Worm (Caenorhabditis elegans): ENCODE measurements around the gene C34D4.3.

Gene C34D4.3

ce11 chrIV:7173489-7173888 is 20.0 kb downstream of the C34D4.3 start, which contains the start of gene str-1:
TSS of gene str-1 (plus strand) at chrIV:7173789.
- TF ChIP-seq nhr-12 (tag; optimal IDR thresholded peaks at IDR 0.05): no peak

ce11 chrIV:7175346-7175745 is 21.9 kb downstream of the C34D4.3 start, which contains the start of gene C42D4.19:
TSS of gene C42D4.19 (plus strand) at chrIV:7175646.
- no peak for TF ChIP-seq pha-4 (tag; optimal IDR thresholded peaks at IDR 0.05)
- TF ChIP-seq zip-8 (tag; optimal IDR thresholded peaks at IDR 0.05): no peak
- TF ChIP-seq lin-32 (GFP tag; optimal IDR thresholded peaks at IDR 0.05): no peak
- no peak for TF ChIP-seq hlh-1 (tag; optimal IDR thresholded peaks at IDR 0.05)

ce11 chrIV:7176887-7177286 is 23.4 kb downstream of the C34D4.3 start, which contains the start of gene str-44:
TSS of gene str-44 (plus strand) at chrIV:7177187.
- TF ChIP-seq nhr-2 (tag; optimal IDR thresholded peaks at IDR 0.05) (no peak), ces-1 (GFP tag; optimal IDR thresholded peaks at IDR 0.05) (no peak)

DNA sequence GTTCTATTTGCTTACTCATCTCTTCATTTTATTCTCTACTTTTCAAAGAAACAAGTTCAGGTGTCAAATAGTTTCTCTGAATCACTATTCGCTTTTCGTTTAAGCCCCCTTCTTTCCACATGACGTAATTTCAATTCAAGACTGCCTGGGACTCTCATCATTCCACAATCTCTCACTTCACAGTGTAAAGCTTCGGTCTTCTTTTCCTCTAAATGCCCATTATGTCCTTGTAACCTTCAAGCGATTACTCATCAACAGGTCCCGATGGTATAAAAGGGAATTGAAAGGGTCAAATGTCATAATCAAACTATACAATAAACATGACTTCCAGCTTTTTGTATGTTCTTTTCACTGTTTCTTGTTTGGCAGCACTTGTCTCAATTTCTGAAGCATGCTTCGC is 25.5 kb downstream of the C34D4.3 start, which contains the start of gene C42D4.3:
TSS of gene C42D4.3 (plus strand) at position 298 of the 400 bp plus-strand sequence.
- TF ChIP-seq lin-32 (GFP tag; optimal IDR thresholded peaks at IDR 0.05) (no peak), tbx-8 (GFP tag; optimal IDR thresholded peaks at IDR 0.05) (no peak), unc-39 (tag; optimal IDR thresholded peaks at IDR 0.05) (no peak), drap-1 (GFP tag; optimal IDR thresholded peaks at IDR 0.05) (no peak), ces-1 (GFP tag; optimal IDR thresholded peaks at IDR 0.05) (no peak), lsy-2 (tag; optimal IDR thresholded peaks at IDR 0.05) (no peak), nhr-12 (tag; optimal IDR thresholded peaks at IDR 0.05) (no peak), elt-1 (tag; optimal IDR thresholded peaks at IDR 0.05; ENCODE audit: borderline replicate concordance, insufficient read depth) (no peak), blmp-1 (tag; optimal IDR thresholded peaks at IDR 0.05) (no peak)

DNA sequence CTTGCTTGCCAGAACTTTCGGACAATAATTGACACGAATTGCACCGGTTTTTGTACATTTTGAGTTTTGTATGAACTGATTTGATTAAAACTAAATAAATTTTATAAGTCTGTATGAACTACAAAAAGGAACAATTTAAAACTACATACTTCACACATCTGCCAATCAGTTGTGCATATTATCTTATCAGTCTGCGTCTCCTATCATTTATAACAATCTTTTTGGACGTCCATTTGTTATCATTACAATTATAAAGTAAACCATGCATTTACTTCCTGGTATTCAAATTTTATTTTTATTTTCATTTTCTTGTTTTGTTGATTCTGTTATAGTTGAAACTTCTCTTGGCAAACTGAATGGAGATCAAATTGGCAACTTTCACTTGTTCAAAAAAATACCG is 26.8 kb downstream of the C34D4.3 start, which contains the start of gene cest-10:
TSS of gene cest-10 (plus strand) at position 254 of the 400 bp plus-strand sequence.
- TF ChIP-seq drap-1 (GFP tag; optimal IDR thresholded peaks at IDR 0.05): no peak
- no peak for TF ChIP-seq ztf-11 (tag; optimal IDR thresholded peaks at IDR 0.05)
- no peak for TF ChIP-seq ceh-83 (GFP tag; optimal IDR thresholded peaks at IDR 0.05)
- no peak for TF ChIP-seq mls-2 (tag; optimal IDR thresholded peaks at IDR 0.05)
- no peak for TF ChIP-seq pha-4 (tag; optimal IDR thresholded peaks at IDR 0.05)
- TF ChIP-seq nhr-28 (tag; optimal IDR thresholded peaks at IDR 0.05): no peak
- TF ChIP-seq sem-2 (GFP tag; optimal IDR thresholded peaks at IDR 0.05): no peak
- no peak for TF ChIP-seq sptf-1 (tag; optimal IDR thresholded peaks at IDR 0.05)
- no peak for TF ChIP-seq elt-3 (tag; optimal IDR thresholded peaks at IDR 0.05)
- TF ChIP-seq hlh-1 (tag; optimal IDR thresholded peaks at IDR 0.05): no peak
- TF ChIP-seq snpc-4 (tag; optimal IDR thresholded peaks at IDR 0.05): no peak
- no peak for TF ChIP-seq ceh-43 (GFP tag; optimal IDR thresholded peaks at IDR 0.05)
- TF ChIP-seq mep-1 (tag; optimal IDR thresholded peaks at IDR 0.05): no peak

DNA sequence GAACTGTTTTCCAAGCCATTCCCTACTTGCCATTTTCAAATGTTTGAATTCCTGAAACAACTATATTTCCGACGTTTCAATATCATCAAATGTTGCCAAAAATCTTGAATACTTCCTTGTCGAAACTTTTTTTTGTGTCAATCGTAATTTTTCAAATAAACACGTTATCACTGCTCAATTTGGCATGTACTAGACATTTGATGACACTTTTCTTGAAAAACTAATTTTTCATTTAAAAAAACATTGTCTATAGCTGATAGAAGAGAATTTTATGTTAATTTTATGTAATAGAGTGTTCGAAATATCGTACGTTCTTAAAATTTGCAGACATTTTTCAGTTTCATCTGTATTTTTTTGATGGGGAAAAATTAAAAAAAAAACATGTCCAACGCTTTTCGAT is 29.4 kb downstream of the C34D4.3 start:
- TF ChIP-seq ceh-83 (GFP tag; optimal IDR thresholded peaks at IDR 0.05): no peak
- no peak for TF ChIP-seq bed-3 (GFP tag; optimal IDR thresholded peaks at IDR 0.05)
- no peak for TF ChIP-seq M03D4.4 (tag; optimal IDR thresholded peaks at IDR 0.05)
- no peak for TF ChIP-seq unc-39 (tag; optimal IDR thresholded peaks at IDR 0.05)

DNA sequence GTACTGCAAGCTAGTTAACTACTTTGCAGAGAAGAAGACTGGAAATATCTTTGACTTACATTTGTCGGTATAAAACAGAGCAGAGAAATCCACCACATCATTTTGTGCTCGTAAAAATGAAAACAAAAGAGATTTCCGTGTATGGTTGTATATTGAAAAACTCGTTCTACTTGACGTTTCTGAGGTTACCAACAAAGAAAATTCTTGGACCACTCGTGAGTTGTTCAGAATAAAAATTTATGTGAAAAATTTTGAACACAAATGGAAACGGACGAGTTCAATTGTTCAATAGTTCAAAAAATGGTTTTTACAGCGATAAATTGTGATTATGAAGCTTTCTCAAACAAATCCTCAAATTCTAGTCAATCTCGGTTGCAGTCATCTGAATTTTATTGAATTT is 31.1 kb downstream of the C34D4.3 start, which contains the start of gene clec-179:
TSS of gene clec-179 (minus strand) at position 101 of the 400 bp plus-strand sequence.
- TF ChIP-seq sptf-1 (tag; optimal IDR thresholded peaks at IDR 0.05) (no peak), ztf-11 (tag; optimal IDR thresholded peaks at IDR 0.05) (no peak), mab-5 (tag; optimal IDR thresholded peaks at IDR 0.05) (no peak), nhr-28 (tag; optimal IDR thresholded peaks at IDR 0.05) (no peak), zip-8 (tag; optimal IDR thresholded peaks at IDR 0.05) (no peak), bed-3 (GFP tag; optimal IDR thresholded peaks at IDR 0.05) (no peak), nhr-237 (tag; optimal IDR thresholded peaks at IDR 0.05) (no peak), sem-2 (GFP tag; optimal IDR thresholded peaks at IDR 0.05) (no peak), lin-32 (GFP tag; optimal IDR thresholded peaks at IDR 0.05) (no peak), nhr-76 (tag; optimal IDR thresholded peaks at IDR 0.05) (no peak)
